Fruit fly (Drosophila melanogaster) whole organism, embryonic: ENCODE data around the gene sv.

Experiments used
- BtbVII ChIP-seq: fragments of 200-800 bp; sonication (Bioruptor generic); optimal IDR thresholded peaks from 3 replicates; lab custom pipeline; 2017; ENCODE audit warnings: missing biosample characterization, mild to moderate bottlenecking, missing genetic modification characterization
- CG11456 ChIP-seq: fragments of 200-800 bp; sonication (Bioruptor generic); IDR thresholded peaks from 3 replicates; pipeline ENCODE4 v1.3.6; 2022; ENCODE audit warnings: missing biosample characterization, missing genetic modification characterization
- CG11695 ChIP-seq: fragments of 200-800 bp; sonication (Bioruptor generic); IDR thresholded peaks from 3 replicates; pipeline ENCODE4 v1.3.6; 2022; ENCODE audit warnings: missing biosample characterization, missing genetic modification characterization
- CG12299 ChIP-seq: fragments of 200-800 bp; sonication (Bioruptor generic); optimal IDR thresholded peaks from 2 replicates; lab custom pipeline; 2018; ENCODE audit warnings: missing biosample characterization, mild to moderate bottlenecking, missing genetic modification characterization
- CG1233 ChIP-seq: fragments of 200-800 bp; sonication (Bioruptor generic); optimal IDR thresholded peaks from 4 replicates; lab custom pipeline; 2018; ENCODE audit warnings: missing biosample characterization, mild to moderate bottlenecking, missing genetic modification characterization
- CG12659 ChIP-seq: fragments of 200-800 bp; sonication (Bioruptor generic); optimal IDR thresholded peaks from 3 replicates; lab custom pipeline; 2017; ENCODE audit warnings: mild to moderate bottlenecking, missing biosample characterization, missing genetic modification reagents, missing genetic modification characterization
- CG12942 ChIP-seq: fragments of 200-800 bp; sonication (Bioruptor generic); optimal IDR thresholded peaks from 3 replicates; lab custom pipeline; 2016; ENCODE audit warnings: missing biosample characterization, missing genetic modification characterization
- CG13424 ChIP-seq: fragments of 200-800 bp; sonication (Bioruptor generic); optimal IDR thresholded peaks from 2 replicates; lab custom pipeline; 2019; ENCODE audit warnings: missing biosample characterization, mild to moderate bottlenecking, missing genetic modification characterization, moderate library complexity
- CG1603 ChIP-seq: fragments of 200-800 bp; sonication (Bioruptor generic); optimal IDR thresholded peaks from 2 replicates; lab custom pipeline; 2019; ENCODE audit warnings: missing biosample characterization, mild to moderate bottlenecking, missing genetic modification characterization, moderate library complexity
- CG16779 ChIP-seq: fragments of 200-800 bp; sonication (Bioruptor generic); IDR thresholded peaks from 2 replicates; pipeline ENCODE4 v1.3.6; 2022; ENCODE audit warnings: missing biosample characterization, missing genetic modification characterization
- CG2120 ChIP-seq: fragments of 200-800 bp; sonication (Bioruptor generic); optimal IDR thresholded peaks from 3 replicates; lab custom pipeline; 2016; ENCODE audit warnings: missing biosample characterization, missing genetic modification characterization
- CG30431 ChIP-seq: fragments of 200-800 bp; sonication (Bioruptor generic); optimal IDR thresholded peaks from 2 replicates; lab custom pipeline; 2017; ENCODE audit warnings: missing biosample characterization, missing genetic modification characterization
- CG31388 ChIP-seq: fragments of 200-800 bp; sonication (Bioruptor generic); optimal IDR thresholded peaks from 2 replicates; lab custom pipeline; 2016; ENCODE audit warnings: missing biosample characterization, missing genetic modification characterization
- CG3163 ChIP-seq: fragments of 200-800 bp; sonication (Bioruptor generic); optimal IDR thresholded peaks from 3 replicates; lab custom pipeline; 2016; ENCODE audit warnings: missing biosample characterization, missing genetic modification characterization
- CG33213 ChIP-seq: fragments of 200-800 bp; sonication (Bioruptor generic); optimal IDR thresholded peaks from 3 replicates; lab custom pipeline; 2016; ENCODE audit warnings: missing biosample characterization, missing genetic modification characterization
- CG4424 ChIP-seq: fragments of 200-800 bp; sonication (Bioruptor generic); optimal IDR thresholded peaks from 3 replicates; lab custom pipeline; 2016; ENCODE audit warnings: missing biosample characterization, missing genetic modification characterization
- CG6175 ChIP-seq: fragments of 200-800 bp; sonication (Bioruptor generic); IDR thresholded peaks from 3 replicates; pipeline ENCODE4 v1.3.6; 2022; ENCODE audit warnings: missing biosample characterization, missing genetic modification characterization
- CG7786 ChIP-seq: fragments of 200-800 bp; sonication (Bioruptor generic); optimal IDR thresholded peaks from 2 replicates; lab custom pipeline; 2016; ENCODE audit warnings: missing biosample characterization, missing genetic modification characterization
- CG7928 ChIP-seq: fragments of 200-800 bp; sonication (Bioruptor generic); optimal IDR thresholded peaks from 2 replicates; lab custom pipeline; 2017; ENCODE audit warnings: missing biosample characterization, mild to moderate bottlenecking, missing genetic modification characterization
- CG7963 ChIP-seq: fragments of 200-800 bp; sonication (Bioruptor generic); IDR thresholded peaks from 3 replicates; pipeline ENCODE4 v1.3.6; 2022; ENCODE audit warnings: missing biosample characterization, missing genetic modification characterization; ENCODE audit not compliant: partially characterized antibody
- CG8290 ChIP-seq, 3 experiments: fragments of 200-800 bp; sonication (Bioruptor generic); optimal IDR thresholded peaks; 2 replicates each; lab custom pipeline; 2016 to 2019; ENCODE audit warnings: missing biosample characterization in 3 of 3, missing genetic modification characterization in 3 of 3, mild to moderate bottlenecking in 2 of 3, moderate library complexity in 1 of 3
- CG8944 ChIP-seq: fragments of 200-800 bp; sonication (Bioruptor generic); optimal IDR thresholded peaks from 3 replicates; lab custom pipeline; 2016; ENCODE audit warnings: missing biosample characterization, missing genetic modification characterization
- D19B ChIP-seq: fragments of 200-800 bp; sonication (Bioruptor generic); optimal IDR thresholded peaks from 2 replicates; lab custom pipeline; 2017; ENCODE audit warnings: missing biosample characterization, mild to moderate bottlenecking, missing genetic modification characterization
- Dek ChIP-seq: fragments of 200-800 bp; sonication (Bioruptor generic); optimal IDR thresholded peaks from 3 replicates; lab custom pipeline; 2019; ENCODE audit warnings: missing biosample characterization, mild to moderate bottlenecking, missing genetic modification characterization, moderate library complexity
- Dref ChIP-seq: fragments of 200-800 bp; sonication (Bioruptor generic); IDR thresholded peaks from 2 replicates; pipeline ENCODE4 v1.3.6; 2022; ENCODE audit warnings: missing biosample characterization, missing genetic modification characterization
- E2f2 ChIP-seq: fragments of 200-800 bp; sonication (Bioruptor generic); IDR thresholded peaks from 2 replicates; pipeline ENCODE4 v1.3.6; 2022; ENCODE audit warnings: missing biosample characterization, missing genetic modification characterization
- Ets97D ChIP-seq: fragments of 200-800 bp; sonication (Bioruptor generic); optimal IDR thresholded peaks from 3 replicates; lab custom pipeline; 2016; ENCODE audit warnings: missing biosample characterization, missing genetic modification characterization
- HHEX ChIP-seq: fragments of 200-800 bp; sonication (Bioruptor generic); optimal IDR thresholded peaks from 3 replicates; lab custom pipeline; 2017; ENCODE audit warnings: missing biosample characterization, mild to moderate bottlenecking, missing genetic modification characterization, missing genetic modification reagents
- Hmr ChIP-seq: fragments of 200-800 bp; sonication (Bioruptor generic); optimal IDR thresholded peaks from 3 replicates; lab custom pipeline; 2017; ENCODE audit warnings: mild to moderate bottlenecking, missing biosample characterization, missing genetic modification reagents, missing genetic modification characterization
- Nf-YA ChIP-seq: fragments of 200-800 bp; sonication (Bioruptor generic); IDR thresholded peaks from 2 replicates; pipeline ENCODE4 v1.3.6; 2022; ENCODE audit warnings: missing biosample characterization, missing genetic modification characterization
- Scr ChIP-seq: fragments of 200-800 bp; sonication (Bioruptor generic); IDR thresholded peaks from 2 replicates; pipeline ENCODE4 v1.3.6; 2022; ENCODE audit warnings: missing biosample characterization, missing genetic modification characterization; ENCODE audit not compliant: partially characterized antibody
- Ssrp ChIP-seq: fragments of 200-800 bp; sonication (Bioruptor generic); optimal IDR thresholded peaks from 2 replicates; lab custom pipeline; 2018; ENCODE audit warnings: missing biosample characterization, mild to moderate bottlenecking, missing genetic modification characterization, moderate library complexity
- Xrp1 ChIP-seq: fragments of 200-800 bp; sonication (Bioruptor generic); IDR thresholded peaks from 2 replicates; pipeline ENCODE4 v1.3.6; 2022; ENCODE audit warnings: missing biosample characterization, missing genetic modification characterization
- YL-1 ChIP-seq: fragments of 200-800 bp; sonication (Bioruptor generic); optimal IDR thresholded peaks from 3 replicates; lab custom pipeline; 2017; ENCODE audit warnings: missing biosample characterization, mild to moderate bottlenecking, missing genetic modification characterization
- bab2 ChIP-seq: fragments of 200-800 bp; sonication (Bioruptor generic); optimal IDR thresholded peaks from 2 replicates; lab custom pipeline; 2016; ENCODE audit warnings: missing biosample characterization, missing genetic modification characterization
- bigmax ChIP-seq: fragments of 200-800 bp; sonication (Bioruptor generic); optimal IDR thresholded peaks from 2 replicates; lab custom pipeline; 2018; ENCODE audit warnings: missing biosample characterization, mild to moderate bottlenecking, missing genetic modification characterization
- dm ChIP-seq: fragments of 200-800 bp; sonication (Bioruptor generic); optimal IDR thresholded peaks from 3 replicates; lab custom pipeline; 2016; ENCODE audit warnings: missing biosample characterization, missing genetic modification characterization
- ems ChIP-seq: fragments of 200-800 bp; sonication (Bioruptor generic); optimal IDR thresholded peaks from 3 replicates; lab custom pipeline; 2016; ENCODE audit warnings: missing biosample characterization, missing genetic modification characterization
- en ChIP-seq: fragments of 200-800 bp; sonication (Bioruptor generic); optimal IDR thresholded peaks from 2 replicates; lab custom pipeline; 2016; ENCODE audit warnings: missing biosample characterization, missing genetic modification characterization
- gfzf ChIP-seq: fragments of 200-800 bp; sonication (Bioruptor generic); optimal IDR thresholded peaks from 2 replicates; lab custom pipeline; 2016; ENCODE audit warnings: missing biosample characterization, mild to moderate bottlenecking, missing genetic modification characterization, moderate library complexity
- gsb ChIP-seq: fragments of 200-800 bp; sonication (Bioruptor generic); IDR thresholded peaks from 2 replicates; pipeline ENCODE4 v1.3.6; 2022; ENCODE audit warnings: missing biosample characterization, missing genetic modification characterization
- insv ChIP-seq, 2 experiments: fragments of 200-800 bp; sonication (Bioruptor generic); optimal IDR thresholded peaks; 3 replicates each; lab custom pipeline; 2016 to 2018; ENCODE audit warnings: missing biosample characterization in 2 of 2, missing genetic modification characterization in 2 of 2
- jing ChIP-seq: fragments of 200-800 bp; sonication (Bioruptor generic); optimal IDR thresholded peaks from 2 replicates; lab custom pipeline; 2018; ENCODE audit warnings: missing biosample characterization, mild to moderate bottlenecking, missing genetic modification characterization
- kah ChIP-seq: fragments of 200-800 bp; sonication (Bioruptor generic); optimal IDR thresholded peaks from 2 replicates; lab custom pipeline; 2018; ENCODE audit warnings: missing biosample characterization, mild to moderate bottlenecking, missing genetic modification characterization
- pb ChIP-seq: fragments of 200-800 bp; sonication (Bioruptor generic); optimal IDR thresholded peaks from 3 replicates; lab custom pipeline; 2016; ENCODE audit warnings: missing biosample characterization, missing genetic modification characterization
- rib ChIP-seq: fragments of 200-800 bp; sonication (Bioruptor generic); IDR thresholded peaks from 2 replicates; pipeline ENCODE4 v1.3.6; 2022; ENCODE audit warnings: missing biosample characterization, missing genetic modification characterization
- row ChIP-seq: fragments of 200-800 bp; sonication (Bioruptor generic); IDR thresholded peaks from 3 replicates; pipeline ENCODE4 v1.3.6; 2022; ENCODE audit warnings: missing biosample characterization, missing genetic modification characterization
- run ChIP-seq: fragments of 200-800 bp; sonication (Bioruptor generic); optimal IDR thresholded peaks from 3 replicates; lab custom pipeline; 2018; ENCODE audit warnings: missing biosample characterization, mild to moderate bottlenecking, missing genetic modification characterization
- trem ChIP-seq: fragments of 200-800 bp; optimal IDR thresholded peaks from 3 replicates; lab custom pipeline; 2019; ENCODE audit warnings: missing biosample characterization, mild to moderate bottlenecking, missing genetic modification characterization, moderate library complexity
- trh ChIP-seq: fragments of 200-800 bp; sonication (Bioruptor generic); optimal IDR thresholded peaks from 2 replicates; lab custom pipeline; 2016; ENCODE audit warnings: missing biosample characterization, missing genetic modification characterization
- wdn ChIP-seq: fragments of 200-800 bp; sonication (Bioruptor generic); IDR thresholded peaks from 2 replicates; pipeline ENCODE4 v1.3.6; 2022; ENCODE audit warnings: missing biosample characterization, missing genetic modification characterization
- yki ChIP-seq: fragments of >200 bp; optimal IDR thresholded peaks from 3 replicates; lab custom pipeline; 2018
- zfh2 ChIP-seq: fragments of 200-800 bp; sonication (Bioruptor generic); optimal IDR thresholded peaks from 2 replicates; lab custom pipeline; 2016; ENCODE audit warnings: missing biosample characterization, missing genetic modification characterization

The sv gene

dm6 chr4:1146456-1146855 is 57.9 kb downstream of the sv start (continued):
- TF ChIP-seq CG11456 (GFP tag; lab: Robert Waterston, UW) (no peak), CG11695 (GFP tag; lab: Robert Waterston, UW) (0 out of 3 replicates have a peak, but pooled peaks have one; percentile 32), Ets97D (GFP tag; lab: Kevin White, UChicago) (peak; percentile 71), CG13424 (tag; lab: Kevin White, UChicago) (no peak), HHEX (GFP tag; lab: Kevin White, UChicago) (no peak), zfh2 (no peak), Xrp1 (GFP tag; lab: Robert Waterston, UW) (no peak), CG12659 (GFP tag; lab: Kevin White, UChicago) (peak; percentile 43), CG1233 (GFP tag; lab: Kevin White, UChicago) (no peak), Dref (GFP tag; lab: Robert Waterston, UW) (no peak), Dek (no peak), CG1603 (tag; lab: Kevin White, UChicago) (peak; percentile 87), Scr (GFP tag; lab: Robert Waterston, UW) (no peak), ems (GFP tag; lab: Kevin White, UChicago) (no peak), D19B (peak; percentile 27), CG8944 (GFP tag; lab: Kevin White, UChicago) (no peak), BtbVII (no peak), dm (GFP tag; lab: Kevin White, UChicago) (no peak), CG12942 (GFP tag; lab: Kevin White, UChicago) (no peak), en (GFP tag; lab: Kevin White, UChicago) (peak; percentile 4), bab2 (GFP tag; lab: Kevin White, UChicago) (no peak), trh (GFP tag; lab: Kevin White, UChicago) (no peak), CG6175 (GFP tag; lab: Robert Waterston, UW) (no peak), Hmr (GFP tag; lab: Kevin White, UChicago) (no peak), bigmax (GFP tag; lab: Kevin White, UChicago) (no peak), CG7963 (GFP tag; lab: Robert Waterston, UW) (no peak), wdn (GFP tag; lab: Robert Waterston, UW) (no peak), pb (GFP tag; lab: Kevin White, UChicago) (no peak), yki (no peak), trem (no peak), Nf-YA (GFP tag; lab: Robert Waterston, UW) (no peak), gsb (GFP tag; lab: Robert Waterston, UW) (no peak), YL-1 (GFP tag; lab: Kevin White, UChicago) (peak; percentile 22), gfzf (peak; percentile 15), row (GFP tag; lab: Robert Waterston, UW) (peak; percentile 76), run (no peak), CG3163 (GFP tag; lab: Kevin White, UChicago) (no peak), CG30431 (GFP tag; lab: Kevin White, UChicago) (no peak), CG4424 (GFP tag; lab: Kevin White, UChicago) (no peak), insv (GFP tag; optimal IDR thresholded peaks at IDR 0.05; lab: Kevin White, UChicago) (no peak), jing (GFP tag; lab: Kevin White, UChicago) (no peak), E2f2 (no peak), kah (GFP tag; lab: Kevin White, UChicago) (no peak), Ssrp (tag; lab: Kevin White, UChicago) (no peak), rib (GFP tag; lab: Robert Waterston, UW) (no peak), CG33213 (GFP tag; lab: Kevin White, UChicago) (peak; percentile 67), CG7786 (GFP tag; lab: Kevin White, UChicago) (no peak), CG12299 (tag; lab: Kevin White, UChicago) (peak; percentile 44), CG16779 (no peak), CG31388 (GFP tag; lab: Kevin White, UChicago) (no peak), CG8290 (GFP tag; optimal IDR thresholded peaks at IDR 0.05; lab: Kevin White, UChicago) (peak; percentile 87), CG8290 (tag; optimal IDR thresholded peaks at IDR 0.05; lab: Kevin White, UChicago) (peak; percentile 69 to 75), CG2120 (GFP tag; lab: Kevin White, UChicago) (peak; percentile 13), CG7928 (GFP tag; lab: Kevin White, UChicago) (no peak)
